Worm (Caenorhabditis elegans) whole organism, L1 larva: Measurements from ENCODE around the gene Y66D12A.6.

Experiments
- ces-1 ChIP-seq: fragments of 150-350 bp; optimal IDR thresholded peaks from 2 replicates; lab custom pipeline; 2014; ENCODE audit warnings: missing biosample characterization, missing genetic modification reagents, missing genetic modification characterization
- fkh-4 ChIP-seq: sonication (generic microtip); optimal IDR thresholded peaks from 2 replicates; lab custom pipeline; 2016; ENCODE audit warnings: missing compliant biosample characterization, missing genetic modification characterization, borderline replicate concordance
- hlh-17 ChIP-seq: fragments of 200-800 bp; sonication (Bioruptor generic); optimal IDR thresholded peaks from 2 replicates; lab custom pipeline; 2018; ENCODE audit warnings: missing genetic modification characterization, mild to moderate bottlenecking, missing compliant biosample characterization, moderate library complexity, borderline replicate concordance
- hlh-4 ChIP-seq: sonication (generic microtip); optimal IDR thresholded peaks from 2 replicates; lab custom pipeline; 2016; ENCODE audit warnings: mild to moderate bottlenecking, missing genetic modification characterization, missing compliant biosample characterization
- jun-1 ChIP-seq: fragments of 150-350 bp; optimal IDR thresholded peaks from 2 replicates; lab custom pipeline; 2014; ENCODE audit warnings: missing biosample characterization, missing genetic modification reagents, missing genetic modification characterization
- nhr-77 ChIP-seq: fragments of 150-350 bp; optimal IDR thresholded peaks from 2 replicates; lab custom pipeline; 2014; ENCODE audit warnings: missing biosample characterization, missing genetic modification characterization
- nhr-90 ChIP-seq: sonication (generic microtip); optimal IDR thresholded peaks from 2 replicates; lab custom pipeline; 2016; ENCODE audit warnings: mild to moderate bottlenecking, missing genetic modification characterization, missing compliant biosample characterization; ENCODE audit not compliant: poor library complexity
- skn-1 ChIP-seq: fragments of 150-350 bp; optimal IDR thresholded peaks from 2 replicates; lab custom pipeline; 2014; ENCODE audit warnings: missing biosample characterization, missing genetic modification characterization
- snpc-4 ChIP-seq: fragments of 150-350 bp; optimal IDR thresholded peaks from 2 replicates; lab custom pipeline; 2014; ENCODE audit warnings: missing biosample characterization, missing genetic modification characterization
- sptf-1 ChIP-seq: fragments of 150-350 bp; optimal IDR thresholded peaks from 2 replicates; lab custom pipeline; 2014; ENCODE audit warnings: missing biosample characterization, missing genetic modification characterization

ce11 chrIII:11544947-11545346, 36.3 kb downstream of the Y66D12A.6 start:
- TF ChIP-seq jun-1 (tag; lab: Kevin White, UChicago) = no peak
- TF ChIP-seq snpc-4 (tag; lab: Kevin White, UChicago) = no peak
- TF ChIP-seq nhr-90 (tag; lab: Kevin White, UChicago) = no peak
- no peak for TF ChIP-seq sptf-1 (tag; lab: Kevin White, UChicago)
- TF ChIP-seq hlh-17 (GFP tag; lab: Kevin White, UChicago) = no peak
- TF ChIP-seq ces-1 (GFP tag; lab: Kevin White, UChicago) = no peak
- no peak for TF ChIP-seq hlh-4
- no peak for TF ChIP-seq nhr-77 (tag; lab: Kevin White, UChicago)
- TF ChIP-seq fkh-4 = no peak
- TF ChIP-seq skn-1 = no peak
